Fruit fly (Drosophila melanogaster) whole organism: Measurements from ENCODE around the gene Erk7.

ENCODE experiments used
- CG8478 ChIP-seq: fragments of >200 bp; optimal IDR thresholded peaks from 2 replicates; lab custom pipeline; 2018; ENCODE audit warnings: inconsistent platforms
- Dll ChIP-seq: fragments of >200 bp; optimal IDR thresholded peaks from 2 replicates; lab custom pipeline; 2017
- psq ChIP-seq: fragments of >200 bp; optimal IDR thresholded peaks from 2 replicates; lab custom pipeline; 2017
- usp ChIP-seq: fragments of >200 bp; optimal IDR thresholded peaks from 2 replicates; lab custom pipeline; 2017; ENCODE audit warnings: missing biosample characterization, missing genetic modification characterization, mixed read lengths

dm6 chrX:9252051-9252708 is 15.3 kb downstream of the Erk7 start:
- TF ChIP-seq psq (lab: Kevin White, UChicago) (no peak), CG8478 (lab: Kevin White, UChicago) (no peak), Dll (lab: Kevin White, UChicago) (no peak), usp (no peak)
